Worm (Caenorhabditis elegans) whole organism, young adult: ENCODE results near the gene taf-10.

Experiments
- B0261.1 ChIP-seq: sonication (generic microtip); optimal IDR thresholded peaks from 2 replicates; lab custom pipeline; 2016; ENCODE audit warnings: mild to moderate bottlenecking, missing genetic modification characterization, moderate library complexity, missing compliant biosample characterization
- C06A6.2 ChIP-seq: fragments of 200-800 bp; sonication (Bioruptor generic); conservative IDR thresholded peaks from 2 replicates; pipeline ENCODE4 v1.3.6; 2022; ENCODE audit warnings: missing genetic modification characterization, missing compliant biosample characterization
- F23B12.7 ChIP-seq: sonication (generic microtip); optimal IDR thresholded peaks from 2 replicates; lab custom pipeline; 2017; ENCODE audit warnings: missing genetic modification characterization, mild to moderate bottlenecking, missing compliant biosample characterization, antibody characterized with exemption, moderate library complexity; ENCODE audit not compliant: insufficient read depth
- K11D2.4 ChIP-seq: fragments of 200-800 bp; sonication (Bioruptor generic); IDR thresholded peaks from 2 replicates; pipeline ENCODE4 v1.3.6; 2022; ENCODE audit warnings: missing genetic modification reagents, missing genetic modification characterization, missing compliant biosample characterization
- T07F8.4 ChIP-seq: sonication (generic microtip); optimal IDR thresholded peaks from 2 replicates; lab custom pipeline; 2016; ENCODE audit warnings: mild to moderate bottlenecking, missing genetic modification characterization, moderate library complexity, missing compliant biosample characterization
- T26A5.8 ChIP-seq: sonication (generic microtip); optimal IDR thresholded peaks from 2 replicates; lab custom pipeline; 2016; ENCODE audit warnings: missing genetic modification characterization, missing compliant biosample characterization
- Y56A3A.18 ChIP-seq: fragments of 200-800 bp; sonication (Bioruptor generic); IDR thresholded peaks from 2 replicates; pipeline ENCODE4 v1.3.6; 2022; ENCODE audit warnings: missing genetic modification reagents, missing genetic modification characterization, missing compliant biosample characterization
- Y95B8A.8 ChIP-seq: fragments of 200-800 bp; sonication (Bioruptor generic); IDR thresholded peaks from 2 replicates; pipeline ENCODE4 v1.3.6; 2022; ENCODE audit warnings: missing genetic modification reagents, missing genetic modification characterization, missing compliant biosample characterization
- aptf-2 ChIP-seq: fragments of 200-800 bp; sonication (Bioruptor generic); conservative IDR thresholded peaks from 2 replicates; pipeline ENCODE4 v1.3.6; 2022; ENCODE audit warnings: missing genetic modification reagents, missing genetic modification characterization, missing compliant biosample characterization
- attf-3 ChIP-seq: fragments of 200-800 bp; sonication (Bioruptor generic); conservative IDR thresholded peaks from 2 replicates; pipeline ENCODE4 v1.3.6; 2022; ENCODE audit warnings: missing genetic modification reagents, missing genetic modification characterization, missing compliant biosample characterization
- attf-5 ChIP-seq: fragments of 200-800 bp; sonication (Bioruptor generic); optimal IDR thresholded peaks from 2 replicates; lab custom pipeline; 2018; ENCODE audit warnings: mild to moderate bottlenecking, missing genetic modification characterization, missing compliant biosample characterization
- bed-2 ChIP-seq: fragments of 200-800 bp; sonication (Bioruptor generic); IDR thresholded peaks from 2 replicates; pipeline ENCODE4 v1.3.6; 2022; ENCODE audit warnings: missing genetic modification reagents, missing genetic modification characterization, missing compliant biosample characterization
- ceh-100 ChIP-seq: fragments of 200-800 bp; sonication (Bioruptor generic); IDR thresholded peaks from 2 replicates; pipeline ENCODE4 v1.3.6; 2022; ENCODE audit warnings: missing genetic modification reagents, missing genetic modification characterization, missing compliant biosample characterization
- ceh-40 ChIP-seq: fragments of 200-800 bp; sonication (Bioruptor generic); IDR thresholded peaks from 2 replicates; pipeline ENCODE4 v1.3.6; 2022; ENCODE audit warnings: missing genetic modification characterization, missing compliant biosample characterization
- ceh-79 ChIP-seq: sonication (generic microtip); optimal IDR thresholded peaks from 2 replicates; lab custom pipeline; 2017; ENCODE audit warnings: mild to moderate bottlenecking, missing genetic modification characterization, missing compliant biosample characterization
- chd-7 ChIP-seq: sonication (generic microtip); optimal IDR thresholded peaks from 2 replicates; lab custom pipeline; 2016; ENCODE audit warnings: mild to moderate bottlenecking, missing genetic modification characterization, moderate library complexity, missing compliant biosample characterization
- dox-1 ChIP-seq: fragments of 200-800 bp; sonication (Bioruptor generic); IDR thresholded peaks from 2 replicates; pipeline ENCODE4 v1.3.6; 2022; ENCODE audit warnings: missing genetic modification reagents, missing genetic modification characterization, missing compliant biosample characterization
- dpl-1 ChIP-seq: fragments of 150-350 bp; optimal IDR thresholded peaks from 2 replicates; lab custom pipeline; 2014; ENCODE audit warnings: missing biosample characterization, missing genetic modification reagents, missing genetic modification characterization
- egl-44 ChIP-seq: fragments of 200-800 bp; sonication (Bioruptor generic); IDR thresholded peaks from 2 replicates; pipeline ENCODE4 v1.3.6; 2022; ENCODE audit warnings: missing genetic modification reagents, missing genetic modification characterization, missing compliant biosample characterization
- hlh-12 ChIP-seq: sonication (generic microtip); optimal IDR thresholded peaks from 2 replicates; lab custom pipeline; 2016; ENCODE audit warnings: missing genetic modification characterization, missing compliant biosample characterization
- hrde-1 ChIP-seq: sonication (generic microtip); optimal IDR thresholded peaks from 2 replicates; lab custom pipeline; 2016; ENCODE audit warnings: missing genetic modification characterization, mild to moderate bottlenecking, missing compliant biosample characterization, moderate library complexity, missing genotype, missing genetic modification reagents, borderline replicate concordance
- lin-26 ChIP-seq: fragments of 200-800 bp; sonication (Bioruptor generic); IDR thresholded peaks from 2 replicates; pipeline ENCODE4 v1.3.6; 2022; ENCODE audit warnings: missing genetic modification reagents, missing genetic modification characterization, missing compliant biosample characterization
- lin-35 ChIP-seq, 3 experiments: fragments of 150-350 bp in 2 of 3; sonication (generic microtip) in 1 of 3; optimal IDR thresholded peaks; 2 replicates each; lab custom pipeline; 2014 to 2018; ENCODE audit warnings: missing biosample characterization in 3 of 3, missing genetic modification characterization in 3 of 3, missing genetic modification reagents in 3 of 3
- lin-40 ChIP-seq: sonication (generic microtip); optimal IDR thresholded peaks from 2 replicates; lab custom pipeline; 2016; ENCODE audit warnings: missing genetic modification characterization, mild to moderate bottlenecking, missing compliant biosample characterization, missing genotype, missing genetic modification reagents
- lin-54 ChIP-seq: fragments of 200-800 bp; sonication (Bioruptor generic); optimal IDR thresholded peaks from 2 replicates; lab custom pipeline; 2018; ENCODE audit warnings: mild to moderate bottlenecking, missing genetic modification characterization, missing compliant biosample characterization
- madf-3 ChIP-seq: fragments of 200-800 bp; sonication (Bioruptor generic); IDR thresholded peaks from 2 replicates; pipeline ENCODE4 v1.3.6; 2022; ENCODE audit warnings: missing genetic modification reagents, missing genetic modification characterization, missing compliant biosample characterization
- madf-6 ChIP-seq: fragments of 200-800 bp; sonication (Bioruptor generic); IDR thresholded peaks from 2 replicates; pipeline ENCODE4 v1.3.6; 2022; ENCODE audit warnings: missing genetic modification reagents, missing genetic modification characterization, missing compliant biosample characterization
- madf-8 ChIP-seq: fragments of 200-800 bp; sonication (Bioruptor generic); conservative IDR thresholded peaks from 2 replicates; pipeline ENCODE4 v1.3.6; 2022; ENCODE audit warnings: missing genetic modification reagents, missing genetic modification characterization, missing compliant biosample characterization
- mes-4 ChIP-seq: sonication (generic microtip); optimal IDR thresholded peaks from 2 replicates; lab custom pipeline; 2016; ENCODE audit warnings: missing genotype, missing genetic modification characterization, missing compliant biosample characterization
- nfya-1 ChIP-seq: sonication (generic microtip); optimal IDR thresholded peaks from 2 replicates; lab custom pipeline; 2017; ENCODE audit warnings: antibody characterized with exemption, missing compliant biosample characterization, missing genetic modification characterization, borderline replicate concordance; ENCODE audit not compliant: insufficient read depth
- nfyb-1 ChIP-seq: fragments of 200-800 bp; sonication (Bioruptor generic); IDR thresholded peaks from 2 replicates; pipeline ENCODE4 v1.3.6; 2022; ENCODE audit warnings: missing genetic modification reagents, missing genetic modification characterization, missing compliant biosample characterization
- nhr-80 ChIP-seq: sonication (generic microtip); optimal IDR thresholded peaks from 2 replicates; lab custom pipeline; 2016; ENCODE audit warnings: missing genetic modification characterization, missing compliant biosample characterization
- nhr-90 ChIP-seq: sonication (generic microtip); optimal IDR thresholded peaks from 2 replicates; lab custom pipeline; 2016; ENCODE audit warnings: missing genotype, mild to moderate bottlenecking, missing genetic modification characterization, missing compliant biosample characterization
- pbrm-1 ChIP-seq: fragments of 200-800 bp; sonication (Bioruptor generic); IDR thresholded peaks from 2 replicates; pipeline ENCODE4 v1.3.6; 2022; ENCODE audit warnings: missing genetic modification reagents, missing genetic modification characterization, missing compliant biosample characterization
- rpc-1 ChIP-seq, 2 experiments: fragments of 150-350 bp in 1 of 2; sonication (generic microtip) in 1 of 2; optimal IDR thresholded peaks; 2 replicates each; lab custom pipeline; 2014 to 2018; ENCODE audit warnings: missing biosample characterization in 1 of 2, missing genetic modification characterization in 1 of 2, missing genetic modification reagents in 1 of 2, missing genotype in 1 of 2
- tbp1 ChIP-seq: fragments of 200-800 bp; sonication (Bioruptor generic); optimal IDR thresholded peaks from 2 replicates; lab custom pipeline; 2018; ENCODE audit warnings: mild to moderate bottlenecking, missing genetic modification characterization, missing compliant biosample characterization
- unc-130 ChIP-seq: sonication (generic microtip); optimal IDR thresholded peaks from 2 replicates; lab custom pipeline; 2016; ENCODE audit warnings: missing genetic modification reagents, missing genetic modification characterization, missing compliant biosample characterization
- ztf-28 ChIP-seq: fragments of 200-800 bp; sonication (Bioruptor generic); IDR thresholded peaks from 2 replicates; pipeline ENCODE4 v1.3.6; 2022; ENCODE audit warnings: missing genetic modification reagents, missing genetic modification characterization, missing compliant biosample characterization

taf-10 gene

DNA sequence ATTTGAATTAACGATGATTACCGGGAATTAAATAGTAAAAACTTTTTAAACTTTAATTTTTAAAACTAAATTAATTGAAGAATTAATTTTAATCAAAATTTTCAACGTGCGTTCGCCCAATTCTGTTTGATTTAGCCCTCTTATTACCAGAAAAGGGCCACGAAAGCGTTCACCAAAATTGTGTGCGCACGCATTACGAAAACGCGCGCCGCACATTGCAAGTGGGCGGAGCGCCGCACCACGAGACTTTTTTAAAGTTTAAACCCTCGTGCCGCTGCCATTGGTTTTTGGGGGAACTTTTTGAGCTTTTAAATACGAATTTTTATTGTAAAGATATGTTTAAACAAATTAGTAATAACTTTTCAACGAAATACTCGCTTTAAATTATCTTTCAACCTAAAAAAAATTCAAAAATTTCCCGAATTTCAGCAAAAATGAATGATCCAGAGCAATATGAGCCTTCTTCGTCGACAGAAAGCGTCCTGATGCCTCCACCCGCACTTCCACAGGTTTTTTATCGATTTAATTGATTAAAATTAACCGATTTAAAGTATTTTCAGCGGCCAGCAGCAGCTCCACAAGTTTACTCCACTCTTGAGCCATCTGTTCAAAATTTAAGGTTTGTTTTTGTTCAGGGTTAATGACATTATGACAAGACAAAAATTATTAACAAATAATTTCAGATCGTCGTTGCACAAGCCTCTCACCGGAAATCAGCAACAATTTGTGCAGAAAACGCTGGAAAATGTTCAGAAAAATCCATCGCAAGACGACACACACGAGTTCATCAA, at the start of gene taf-10:
Gene taf-10, plus strand, starts transcription at position 424 of the 791 bp plus-strand sequence.
- no peak for TF ChIP-seq bed-2 (GFP tag; lab: Robert Waterston, UW)
- TF ChIP-seq ztf-28: no peak
- TF ChIP-seq K11D2.4 (GFP tag; lab: Robert Waterston, UW): no peak
- TF ChIP-seq aptf-2 (GFP tag; lab: Robert Waterston, UW): no peak
- TF ChIP-seq ceh-40 (GFP tag; lab: Robert Waterston, UW): no peak
- no peak for TF ChIP-seq lin-26
- no peak for TF ChIP-seq nfya-1
- peak; percentile 52; the same call in 1 of the 2 replicates for TF ChIP-seq C06A6.2 (GFP tag; lab: Robert Waterston, UW)
- peak; percentile 49 for TF ChIP-seq attf-5 (GFP tag; lab: Kevin White, UChicago)
- peak; percentile 8 for TF ChIP-seq rpc-1 (optimal IDR thresholded peaks at IDR 0.05; lab: Kevin White, UChicago)
- TF ChIP-seq rpc-1 (tag; optimal IDR thresholded peaks at IDR 0.05; lab: Kevin White, UChicago): no peak
- peak; percentile 17; the same call in 1 of the 2 replicates for TF ChIP-seq madf-6 (GFP tag; lab: Robert Waterston, UW)
- TF ChIP-seq tbp1 (GFP tag; lab: Kevin White, UChicago): peak; percentile 9
- TF ChIP-seq ceh-79 (tag; lab: Kevin White, UChicago): no peak
- TF ChIP-seq madf-3 (GFP tag; lab: Robert Waterston, UW): no peak
- TF ChIP-seq lin-54 (GFP tag; lab: Kevin White, UChicago): peak; percentile 47
- peak; percentile 15; the same call in 1 of the 2 replicates for TF ChIP-seq ceh-100 (GFP tag; lab: Robert Waterston, UW)
- no peak for TF ChIP-seq lin-35 (GFP tag; optimal IDR thresholded peaks at IDR 0.05; lab: Kevin White, UChicago)
- no peak for TF ChIP-seq hlh-12 (tag; lab: Kevin White, UChicago)
- TF ChIP-seq nfyb-1 (GFP tag; lab: Robert Waterston, UW): 0 out of 2 replicates have a peak, but pooled peaks have one; percentile 51
- TF ChIP-seq nhr-80 (tag; lab: Kevin White, UChicago): peak; percentile 29
- peak; percentile 18; the same call in 1 of the 2 replicates for TF ChIP-seq madf-8
- peak; percentile 13 for TF ChIP-seq lin-40
- TF ChIP-seq T07F8.4 (tag; lab: Kevin White, UChicago): no peak
- TF ChIP-seq Y56A3A.18 (GFP tag; lab: Robert Waterston, UW): no peak
- no peak for TF ChIP-seq nhr-90 (tag; lab: Kevin White, UChicago)
- TF ChIP-seq Y95B8A.8 (GFP tag; lab: Robert Waterston, UW): no peak
- TF ChIP-seq chd-7 (tag; lab: Kevin White, UChicago): no peak
- TF ChIP-seq hrde-1: no peak
- TF ChIP-seq T26A5.8 (tag; lab: Kevin White, UChicago): no peak
- no peak for TF ChIP-seq B0261.1
- 0 out of 2 replicates have a peak, but pooled peaks have one; percentile 50 for TF ChIP-seq egl-44 (GFP tag; lab: Robert Waterston, UW)
- peak; percentile 60 for TF ChIP-seq dox-1 (GFP tag; lab: Robert Waterston, UW)
- peak; percentile 7 for TF ChIP-seq F23B12.7 (tag; lab: Kevin White, UChicago)
- peak; percentile 49; the same call in 1 of the 2 replicates for TF ChIP-seq pbrm-1 (GFP tag; lab: Robert Waterston, UW)
- TF ChIP-seq dpl-1 (GFP tag; lab: Kevin White, UChicago): no peak
- TF ChIP-seq attf-3 (GFP tag; lab: Robert Waterston, UW): 0 out of 2 replicates have a peak, but pooled peaks have one; percentile 25
- no peak for TF ChIP-seq mes-4 (tag; lab: Kevin White, UChicago)
- no peak for TF ChIP-seq unc-130 (GFP tag; lab: Kevin White, UChicago)
